Worm (Caenorhabditis elegans) whole organism, L2 larva: Measurements from ENCODE around the gene F33G12.6.
A peak's percentile ranks its signal among the peaks of the same experiment; 100 is the strongest.

Experiments
- C34F6.9 ChIP-seq: fragments of 150-350 bp; optimal IDR thresholded peaks from 2 replicates; lab custom pipeline; 2014; ENCODE audit warnings: missing biosample characterization, missing genetic modification characterization
- F13H6.1 ChIP-seq: sonication (generic microtip); optimal IDR thresholded peaks from 2 replicates; lab custom pipeline; 2016; ENCODE audit warnings: missing genetic modification characterization, missing compliant biosample characterization
- alr-1 ChIP-seq: fragments of 150-350 bp; optimal IDR thresholded peaks from 2 replicates; lab custom pipeline; 2014; ENCODE audit warnings: missing biosample characterization, missing genetic modification characterization
- aly-2 ChIP-seq: fragments of 150-350 bp; optimal IDR thresholded peaks from 2 replicates; lab custom pipeline; 2014; ENCODE audit warnings: missing biosample characterization, missing genetic modification characterization
- ama-1 ChIP-seq: fragments of 150-350 bp; optimal IDR thresholded peaks from 2 replicates; lab custom pipeline; 2018; ENCODE audit warnings: inconsistent platforms
- blmp-1 ChIP-seq: sonication (generic microtip); optimal IDR thresholded peaks from 2 replicates; lab custom pipeline; 2017; ENCODE audit warnings: missing genetic modification characterization, mild to moderate bottlenecking, missing compliant biosample characterization, antibody characterized with exemption, moderate library complexity; ENCODE audit not compliant: insufficient read depth
- ceh-16 ChIP-seq: fragments of 150-350 bp; optimal IDR thresholded peaks from 2 replicates; lab custom pipeline; 2014; ENCODE audit warnings: missing biosample characterization, missing genetic modification characterization
- ceh-82 ChIP-seq: fragments of 150-350 bp; optimal IDR thresholded peaks from 2 replicates; lab custom pipeline; 2014; ENCODE audit warnings: missing biosample characterization, missing genetic modification characterization
- crh-2 ChIP-seq: sonication (generic microtip); optimal IDR thresholded peaks from 2 replicates; lab custom pipeline; 2017; ENCODE audit warnings: missing biosample characterization, missing genetic modification characterization
- dmd-4 ChIP-seq: sonication (generic microtip); optimal IDR thresholded peaks from 2 replicates; lab custom pipeline; 2017; ENCODE audit warnings: missing biosample characterization, missing genetic modification characterization
- egl-27 ChIP-seq: sonication (generic microtip); optimal IDR thresholded peaks from 3 replicates; lab custom pipeline; 2017; ENCODE audit warnings: missing biosample characterization, missing genetic modification reagents, missing genetic modification characterization
- elt-1 ChIP-seq: fragments of 150-350 bp; optimal IDR thresholded peaks from 2 replicates; lab custom pipeline; 2014; ENCODE audit warnings: missing biosample characterization, missing genetic modification characterization
- elt-3 ChIP-seq: sonication (generic microtip); optimal IDR thresholded peaks from 2 replicates; lab custom pipeline; 2017; ENCODE audit warnings: missing biosample characterization, missing genetic modification characterization
- fos-1 ChIP-seq: fragments of 150-350 bp; optimal IDR thresholded peaks from 2 replicates; lab custom pipeline; 2014; ENCODE audit warnings: missing biosample characterization, missing genetic modification characterization
- gmeb-1 ChIP-seq: fragments of 150-350 bp; optimal IDR thresholded peaks from 2 replicates; lab custom pipeline; 2014; ENCODE audit warnings: missing biosample characterization, missing genetic modification characterization
- lin-11 ChIP-seq: fragments of 150-350 bp; sonication (generic microtip); optimal IDR thresholded peaks from 2 replicates; lab custom pipeline; 2014; ENCODE audit warnings: missing biosample characterization, missing genetic modification characterization, inconsistent platforms, mixed read lengths
- lsy-2 ChIP-seq, 2 experiments: fragments of 150-350 bp in 1 of 2; sonication (generic microtip) in 1 of 2; optimal IDR thresholded peaks; 2 replicates each; lab custom pipeline; 2014 to 2017; ENCODE audit warnings: missing biosample characterization in 2 of 2, missing genetic modification characterization in 2 of 2
- mab-5 ChIP-seq: fragments of 150-350 bp; optimal IDR thresholded peaks from 2 replicates; lab custom pipeline; 2014; ENCODE audit warnings: missing biosample characterization, missing genetic modification characterization
- mbf-1 ChIP-seq: sonication (generic microtip); optimal IDR thresholded peaks from 2 replicates; lab custom pipeline; 2017; ENCODE audit warnings: missing biosample characterization, missing genetic modification characterization
- mdl-1 ChIP-seq, 2 experiments: fragments of 150-350 bp in 1 of 2; sonication (generic microtip) in 1 of 2; optimal IDR thresholded peaks; 2 replicates each; lab custom pipeline; 2017; ENCODE audit warnings: missing biosample characterization in 2 of 2, missing genetic modification characterization in 2 of 2
- nhr-10 ChIP-seq: sonication (generic microtip); optimal IDR thresholded peaks from 2 replicates; lab custom pipeline; 2017; ENCODE audit warnings: missing biosample characterization, missing genetic modification characterization
- nhr-11 ChIP-seq: fragments of 150-350 bp; optimal IDR thresholded peaks from 2 replicates; lab custom pipeline; 2014; ENCODE audit warnings: missing biosample characterization, missing genetic modification characterization
- nhr-12 ChIP-seq: fragments of 150-350 bp; optimal IDR thresholded peaks from 2 replicates; lab custom pipeline; 2014; ENCODE audit warnings: missing biosample characterization, missing genetic modification characterization
- nhr-129 ChIP-seq: fragments of 150-350 bp; optimal IDR thresholded peaks from 2 replicates; lab custom pipeline; 2014; ENCODE audit warnings: missing biosample characterization, missing genetic modification characterization
- nhr-21 ChIP-seq: fragments of 150-350 bp; optimal IDR thresholded peaks from 2 replicates; lab custom pipeline; 2014; ENCODE audit warnings: missing biosample characterization, missing genetic modification characterization
- nhr-23 ChIP-seq: fragments of 150-350 bp; optimal IDR thresholded peaks from 2 replicates; lab custom pipeline; 2014; ENCODE audit warnings: missing biosample characterization, missing genetic modification reagents, missing genetic modification characterization
- nhr-237 ChIP-seq: fragments of 150-350 bp; optimal IDR thresholded peaks from 2 replicates; lab custom pipeline; 2014; ENCODE audit warnings: missing biosample characterization, missing genetic modification characterization
- nhr-25 ChIP-seq: fragments of 150-350 bp; sonication (generic microtip); optimal IDR thresholded peaks from 3 replicates; lab custom pipeline; 2014; ENCODE audit warnings: missing biosample characterization, missing genetic modification characterization
- nhr-6 ChIP-seq: fragments of 150-350 bp; optimal IDR thresholded peaks from 2 replicates; lab custom pipeline; 2014; ENCODE audit warnings: missing biosample characterization, missing genetic modification characterization
- nhr-77 ChIP-seq: fragments of 150-350 bp; optimal IDR thresholded peaks from 2 replicates; lab custom pipeline; 2014; ENCODE audit warnings: missing biosample characterization, missing genetic modification characterization
- peb-1 ChIP-seq: fragments of 150-350 bp; optimal IDR thresholded peaks from 2 replicates; lab custom pipeline; 2014; ENCODE audit warnings: missing biosample characterization, missing genetic modification characterization
- sem-4 ChIP-seq: fragments of 150-350 bp; optimal IDR thresholded peaks from 2 replicates; lab custom pipeline; 2014; ENCODE audit warnings: missing biosample characterization, missing genetic modification reagents, missing genetic modification characterization
- skn-1 ChIP-seq: sonication (generic microtip); optimal IDR thresholded peaks from 2 replicates; lab custom pipeline; 2017; ENCODE audit warnings: missing biosample characterization, missing genetic modification characterization
- sma-3 ChIP-seq: sonication (generic microtip); optimal IDR thresholded peaks from 2 replicates; lab custom pipeline; 2016; ENCODE audit warnings: missing genetic modification reagents, missing genetic modification characterization, missing compliant biosample characterization
- sma-9 ChIP-seq, 2 experiments: fragments of 150-350 bp in 1 of 2; sonication (generic microtip) in 1 of 2; optimal IDR thresholded peaks; 2 replicates each; lab custom pipeline; 2014 to 2016; ENCODE audit warnings: missing genetic modification characterization in 2 of 2, mild to moderate bottlenecking in 1 of 2, missing biosample characterization in 1 of 2, missing compliant biosample characterization in 1 of 2, missing genetic modification reagents in 1 of 2, moderate library complexity in 1 of 2
- snpc-4 ChIP-seq: fragments of 150-350 bp; optimal IDR thresholded peaks from 2 replicates; lab custom pipeline; 2014; ENCODE audit warnings: missing biosample characterization, missing genetic modification characterization
- unc-39 ChIP-seq: fragments of 150-350 bp; optimal IDR thresholded peaks from 2 replicates; lab custom pipeline; 2014; ENCODE audit warnings: missing biosample characterization, missing genetic modification characterization
- unc-55 ChIP-seq: fragments of 150-350 bp; sonication (generic microtip); optimal IDR thresholded peaks from 3 replicates; lab custom pipeline; 2014; ENCODE audit warnings: missing biosample characterization, missing genetic modification reagents, missing genetic modification characterization
- ztf-1 ChIP-seq: fragments of 200-800 bp; sonication (Bioruptor generic); conservative IDR thresholded peaks from 2 replicates; pipeline ENCODE4 v1.3.6; 2022; ENCODE audit warnings: missing genetic modification characterization, missing compliant biosample characterization
- ztf-11 ChIP-seq: sonication (generic microtip); optimal IDR thresholded peaks from 2 replicates; lab custom pipeline; 2017; ENCODE audit warnings: missing biosample characterization, missing genetic modification characterization
- ztf-4 ChIP-seq: fragments of 150-350 bp; optimal IDR thresholded peaks from 2 replicates; lab custom pipeline; 2014; ENCODE audit warnings: missing biosample characterization, missing genetic modification characterization

Gene F33G12.6

DNA sequence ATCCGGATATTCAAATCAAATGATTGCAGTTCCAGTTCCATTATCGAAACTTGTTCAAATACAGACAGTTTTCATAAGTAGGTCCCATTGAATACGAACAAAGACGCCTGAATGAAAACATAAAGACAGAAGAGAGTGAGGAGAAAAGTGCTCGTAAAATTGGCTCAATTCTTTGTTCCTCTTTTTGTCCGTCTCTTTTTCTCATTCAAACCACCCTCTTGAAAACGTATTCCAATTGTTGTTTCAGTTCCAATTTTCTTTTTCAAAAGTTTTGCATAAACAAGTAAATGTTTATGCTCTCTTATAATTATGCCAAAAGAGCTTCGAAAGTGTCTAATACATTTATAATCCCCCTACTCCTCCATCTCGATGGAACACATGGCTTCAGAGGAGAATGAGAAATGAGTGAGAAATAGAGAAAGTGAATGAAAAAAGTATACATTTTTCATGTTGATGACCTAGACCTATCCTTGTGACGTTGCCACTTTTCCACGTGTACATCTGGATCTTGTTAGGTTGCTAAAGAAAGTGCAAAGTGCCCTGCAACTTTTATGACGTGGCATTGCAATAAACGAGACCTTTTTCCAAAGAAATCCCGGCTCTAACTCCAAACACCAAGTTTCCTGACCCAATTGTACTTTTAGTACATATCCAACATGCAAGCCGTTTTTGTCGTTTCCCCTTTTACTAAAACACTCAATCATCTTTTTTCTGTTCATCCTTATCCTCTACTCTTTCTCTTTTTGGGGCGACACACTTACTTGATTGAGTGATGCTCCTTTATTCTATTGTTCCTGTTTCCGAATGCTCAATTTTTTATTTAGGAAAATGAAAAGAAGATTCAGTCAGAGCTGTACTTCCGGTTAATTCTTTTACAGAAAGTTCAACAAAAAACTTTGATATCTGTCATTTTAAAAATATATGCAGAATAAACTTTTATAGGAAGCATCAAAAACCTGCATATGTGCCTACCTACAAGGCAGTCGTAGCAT is 3.2 kb upstream of the F33G12.6 start:
- TF ChIP-seq mbf-1 (tag; lab: Kevin White, UChicago) (no peak), egl-27 (tag; lab: Kevin White, UChicago) (no peak), nhr-129 (tag; lab: Kevin White, UChicago) (peak; percentile 10), sem-4 (tag; lab: Kevin White, UChicago) (peak; percentile 6), C34F6.9 (tag; lab: Kevin White, UChicago) (peak; percentile 7), unc-55 (GFP tag; lab: Kevin White, UChicago) (peak; percentile 46), ceh-82 (tag; lab: Kevin White, UChicago) (no peak), nhr-6 (tag; lab: Kevin White, UChicago) (no peak), lsy-2 (tag; optimal IDR thresholded peaks at IDR 0.05; lab: Kevin White, UChicago) (peak in 1 of 2 experiments; percentile 2)

- TF ChIP-seq blmp-1 (tag; lab: Kevin White, UChicago) (peak; percentile 10), skn-1 (tag; lab: Kevin White, UChicago) (no peak), nhr-129 (tag; lab: Kevin White, UChicago) (peak; percentile 41), C34F6.9 (tag; lab: Kevin White, UChicago) (peak; percentile 20), fos-1 (tag; lab: Kevin White, UChicago) (no peak), nhr-77 (tag; lab: Kevin White, UChicago) (no peak), peb-1 (no peak), sma-9 (GFP tag; optimal IDR thresholded peaks at IDR 0.05; lab: Kevin White, UChicago) (no peak), sma-9 (tag; optimal IDR thresholded peaks at IDR 0.05; lab: Kevin White, UChicago) (no peak), sma-3 (GFP tag; lab: Kevin White, UChicago) (no peak), crh-2 (tag; lab: Kevin White, UChicago) (no peak), nhr-23 (tag; lab: Kevin White, UChicago) (no peak), mab-5 (no peak), mbf-1 (tag; lab: Kevin White, UChicago) (no peak), unc-39 (no peak), alr-1 (tag; lab: Kevin White, UChicago) (no peak), dmd-4 (tag; lab: Kevin White, UChicago) (no peak), mdl-1 (tag; optimal IDR thresholded peaks at IDR 0.05; lab: Kevin White, UChicago) (no peak), ztf-1 (GFP tag; lab: Robert Waterston, UW) (no peak), gmeb-1 (tag; lab: Kevin White, UChicago) (no peak)
Measured at ce11 chrII:5047279-5047678, 2.4 kb upstream of the F33G12.6 start.

- TF ChIP-seq nhr-11 (tag; lab: Kevin White, UChicago) (no peak), C34F6.9 (tag; lab: Kevin White, UChicago) (peak; percentile 13), nhr-129 (tag; lab: Kevin White, UChicago) (peak; percentile 54), crh-2 (tag; lab: Kevin White, UChicago) (no peak), nhr-21 (tag; lab: Kevin White, UChicago) (no peak), ztf-11 (tag; lab: Kevin White, UChicago) (no peak)
- TF ChIP-seq, all 48 proteins: peak for 2
Measured at ce11 chrII:5048185-5048795, 1.4 kb upstream of the F33G12.6 start.

DNA sequence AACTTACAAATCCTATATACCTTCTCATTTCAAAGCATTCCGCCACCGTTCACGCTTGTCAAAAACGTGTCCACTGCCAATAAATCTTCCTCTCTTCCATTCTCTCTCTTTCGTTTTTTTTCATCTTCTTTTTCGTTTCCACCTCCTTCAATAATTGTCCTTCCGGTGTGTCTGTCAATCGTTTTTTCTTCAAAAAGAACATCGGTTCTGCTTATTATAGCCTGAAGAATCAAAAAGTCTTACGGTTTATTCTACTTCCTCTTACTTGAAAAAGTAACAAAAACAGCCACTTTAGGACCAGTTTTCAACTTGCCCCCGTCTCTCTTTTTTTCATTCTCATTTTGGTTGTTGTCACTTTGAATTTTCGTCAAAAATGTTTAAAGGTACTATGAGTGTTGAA is 466 bp upstream of the F33G12.6 start:
- TF ChIP-seq fos-1 (tag; lab: Kevin White, UChicago): no peak
- peak; percentile 64 for TF ChIP-seq crh-2 (tag; lab: Kevin White, UChicago)
- no peak for TF ChIP-seq dmd-4 (tag; lab: Kevin White, UChicago)
- TF ChIP-seq nhr-6 (tag; lab: Kevin White, UChicago): peak; percentile 4
- no peak for TF ChIP-seq snpc-4
- peak; percentile 11 for TF ChIP-seq F13H6.1 (tag; lab: Kevin White, UChicago)
- no peak for TF ChIP-seq ceh-16 (tag; lab: Kevin White, UChicago)
- TF ChIP-seq nhr-237 (tag; lab: Kevin White, UChicago): no peak
- TF ChIP-seq ama-1 (lab: Kevin White, UChicago): no peak
- TF ChIP-seq nhr-77 (tag; lab: Kevin White, UChicago): no peak
- TF ChIP-seq blmp-1 (tag; lab: Kevin White, UChicago): peak; percentile 22
- no peak for TF ChIP-seq ztf-4
- peak; percentile 28 for TF ChIP-seq egl-27 (tag; lab: Kevin White, UChicago)
- TF ChIP-seq lin-11: no peak
- TF ChIP-seq unc-39: no peak
- TF ChIP-seq elt-3 (tag; lab: Kevin White, UChicago): no peak
- no peak for TF ChIP-seq nhr-23 (tag; lab: Kevin White, UChicago)
- TF ChIP-seq lsy-2 (tag; optimal IDR thresholded peaks at IDR 0.05; lab: Kevin White, UChicago): peak in 1 of 2 experiments; percentile 29
- peak; percentile 19 for TF ChIP-seq sma-9 (GFP tag; optimal IDR thresholded peaks at IDR 0.05; lab: Kevin White, UChicago)
- no peak for TF ChIP-seq sma-9 (tag; optimal IDR thresholded peaks at IDR 0.05; lab: Kevin White, UChicago)
- TF ChIP-seq ztf-1 (GFP tag; lab: Robert Waterston, UW): no peak
- no peak for TF ChIP-seq alr-1 (tag; lab: Kevin White, UChicago)
- no peak for TF ChIP-seq nhr-21 (tag; lab: Kevin White, UChicago)
- no peak for TF ChIP-seq peb-1
- TF ChIP-seq mdl-1 (tag; optimal IDR thresholded peaks at IDR 0.05; lab: Kevin White, UChicago): no peak
- TF ChIP-seq aly-2: no peak
- no peak for TF ChIP-seq nhr-12
- peak; percentile 84 for TF ChIP-seq nhr-25 (tag; lab: Kevin White, UChicago)
- no peak for TF ChIP-seq nhr-10 (tag; lab: Kevin White, UChicago)
- TF ChIP-seq elt-1 (tag; lab: Kevin White, UChicago): no peak
